Worm (Caenorhabditis elegans): ENCODE results near the gene dsl-1.

DNA sequence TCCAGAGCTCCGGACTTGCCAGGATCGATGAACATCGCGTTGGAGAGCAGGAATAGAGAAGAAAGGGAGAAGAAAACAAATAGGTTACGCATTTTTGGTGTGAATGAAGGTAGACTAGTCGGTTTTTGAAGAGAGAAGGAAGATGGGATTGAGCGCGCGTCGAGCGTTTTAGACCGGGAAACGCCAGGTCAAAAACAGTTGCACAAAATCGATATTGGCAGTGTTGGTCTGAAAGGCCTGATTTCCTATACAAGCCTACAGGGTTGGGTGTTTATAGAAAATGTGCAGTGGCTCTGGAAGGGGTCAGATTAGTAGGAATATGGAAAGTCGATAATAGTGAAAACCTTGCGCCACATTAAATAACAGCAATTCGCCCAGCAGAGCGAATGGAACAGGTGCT, 3.0 kb downstream of the dsl-1 start, which contains the start of gene dsl-2:
- TF ChIP-seq ctbp-1 (GFP tag; IDR thresholded peaks at IDR 0.05) (no peak), egl-27 (tag; optimal IDR thresholded peaks at IDR 0.05) (no peak), ces-1 (GFP tag; optimal IDR thresholded peaks at IDR 0.05) (no peak), mdl-1 (tag; optimal IDR thresholded peaks at IDR 0.05) (no peak)
